Worm (Caenorhabditis elegans): ENCODE results near the gene col-141.
A peak's percentile ranks its signal among the peaks of the same experiment; 100 is the strongest.

The col-141 gene

DNA sequence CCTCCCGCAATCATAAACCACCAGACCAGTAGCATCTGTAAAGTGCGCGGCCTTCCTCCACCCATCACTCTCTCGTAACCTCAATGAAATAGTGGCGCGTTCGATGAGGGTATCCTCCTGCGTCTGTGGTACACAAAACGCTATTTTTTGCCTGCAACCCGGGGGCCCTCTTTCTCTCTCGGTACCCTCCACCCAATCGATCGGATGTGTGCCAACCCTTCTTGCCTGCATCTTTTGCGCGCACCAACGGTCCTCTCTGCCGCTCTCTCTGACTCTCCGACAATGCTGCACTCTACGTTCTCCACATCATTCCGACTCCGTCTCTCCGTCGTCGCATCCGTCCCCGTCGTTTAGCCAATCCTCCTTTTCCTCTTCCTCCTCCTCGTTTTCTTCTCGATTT is 50.0 kb downstream of the col-141 start (continued):
- TF ChIP-seq lin-14 (GFP tag; optimal IDR thresholded peaks at IDR 0.05) (peak; percentile 95), elt-3 (tag; optimal IDR thresholded peaks at IDR 0.05) (no peak), nhr-20 (tag; optimal IDR thresholded peaks at IDR 0.05) (peak; percentile 77), skn-1 (tag; optimal IDR thresholded peaks at IDR 0.05) (peak; percentile 20), nhr-77 (tag; optimal IDR thresholded peaks at IDR 0.05) (peak; percentile 70), aly-2 (tag; optimal IDR thresholded peaks at IDR 0.05) (peak; percentile 63), lsy-2 (tag; optimal IDR thresholded peaks at IDR 0.05) (peak; percentile 65 to 75), dsc-1 (tag; optimal IDR thresholded peaks at IDR 0.05) (peak; percentile 67), fkh-4 (tag; optimal IDR thresholded peaks at IDR 0.05; ENCODE audit: borderline replicate concordance) (peak; percentile 7), ama-1 (optimal IDR thresholded peaks at IDR 0.05) (no peak), F16B12.6 (tag; optimal IDR thresholded peaks at IDR 0.05) (no peak), swsn-7 (tag; optimal IDR thresholded peaks at IDR 0.05) (peak; percentile 80), vab-15 (tag; optimal IDR thresholded peaks at IDR 0.05) (no peak), dpl-1 (GFP tag; optimal IDR thresholded peaks at IDR 0.05) (peak in 2 of 3 experiments; percentile 7 to 49), sox-4 (tag; optimal IDR thresholded peaks at IDR 0.05) (peak; percentile 61), lin-35 (GFP tag; optimal IDR thresholded peaks at IDR 0.05) (peak; percentile 45 to 51), zip-4 (GFP tag; optimal IDR thresholded peaks at IDR 0.05) (no peak), nhr-76 (tag; optimal IDR thresholded peaks at IDR 0.05) (no peak), egl-27 (tag; optimal IDR thresholded peaks at IDR 0.05) (peak in 1 of 2 experiments; percentile 66), hlh-17 (GFP tag; optimal IDR thresholded peaks at IDR 0.05; ENCODE audit: borderline replicate concordance) (no peak), nhr-85 (tag) (peak; percentile 92), tlp-1 (tag; optimal IDR thresholded peaks at IDR 0.05) (no peak), efl-3 (GFP tag; optimal IDR thresholded peaks at IDR 0.05) (no peak), lin-13 (GFP tag; optimal IDR thresholded peaks at IDR 0.05) (peak; percentile 21), lir-3 (tag; optimal IDR thresholded peaks at IDR 0.05; ENCODE audit: poor library complexity) (peak; percentile 27), rnt-1 (tag; optimal IDR thresholded peaks at IDR 0.05) (peak; percentile 65), hpl-2 (GFP tag; optimal IDR thresholded peaks at IDR 0.05) (no peak), lin-39 (tag; optimal IDR thresholded peaks at IDR 0.05) (no peak), mdl-1 (tag; optimal IDR thresholded peaks at IDR 0.05) (peak in 1 of 2 experiments; percentile 37), efl-1 (optimal IDR thresholded peaks at IDR 0.05) (peak; percentile 54 to 63), efl-1 (GFP tag; optimal IDR thresholded peaks at IDR 0.05 in 1 of 2) (peak; percentile 1 to 93)

Data from whole organism, L1 larva.